Fruit fly (Drosophila melanogaster) ovary, adult (tissue): ENCODE measurements around the gene CG5758.

Experiments used
- CG17801 ChIP-seq: fragments of 200-800 bp; optimal IDR thresholded peaks from 2 replicates; lab custom pipeline; 2019; ENCODE audit warnings: missing biosample characterization, mild to moderate bottlenecking, missing genetic modification characterization, moderate library complexity; ENCODE audit not compliant: partially characterized antibody

Gene CG5758

dm6 chr2L:18134615-18135014 lies 14.8 kb downstream of the CG5758 start:
- TF ChIP-seq CG17801 (GFP tag; lab: Kevin White, UChicago) = no peak

- TF ChIP-seq CG17801 (GFP tag; lab: Kevin White, UChicago) = no peak
Measured at dm6 chr2L:18136427-18136857, 16.6 kb downstream of the CG5758 start.

dm6 chr2L:18137591-18138247 lies 17.9 kb downstream of the CG5758 start, which contains the start of gene kel:
kel (minus strand) TSS chr2L:18138083.
- peak; percentile 63 for TF ChIP-seq CG17801 (GFP tag; lab: Kevin White, UChicago)

dm6 chr2L:18140544-18140943 lies 20.7 kb downstream of the CG5758 start:
- TF ChIP-seq CG17801 (GFP tag; lab: Kevin White, UChicago) = no peak

- no peak for TF ChIP-seq CG17801 (GFP tag; lab: Kevin White, UChicago)
Measured at dm6 chr2L:18141471-18142345, 21.9 kb downstream of the CG5758 start.

dm6 chr2L:18143176-18143575 lies 23.4 kb downstream of the CG5758 start:
- TF ChIP-seq CG17801 (GFP tag; lab: Kevin White, UChicago) = no peak

- no peak for TF ChIP-seq CG17801 (GFP tag; lab: Kevin White, UChicago)
Measured at dm6 chr2L:18144268-18144834, 24.6 kb downstream of the CG5758 start.

dm6 chr2L:18145253-18145652 lies 25.5 kb downstream of the CG5758 start:
- TF ChIP-seq CG17801 (GFP tag; lab: Kevin White, UChicago) = no peak

dm6 chr2L:18145826-18146225 lies 26.0 kb downstream of the CG5758 start:
- TF ChIP-seq CG17801 (GFP tag; lab: Kevin White, UChicago) = no peak

dm6 chr2L:18146618-18147099 lies 26.9 kb downstream of the CG5758 start:
- TF ChIP-seq CG17801 (GFP tag; lab: Kevin White, UChicago) = no peak

- no peak for TF ChIP-seq CG17801 (GFP tag; lab: Kevin White, UChicago)
Measured at dm6 chr2L:18147511-18148072, 27.8 kb downstream of the CG5758 start.

dm6 chr2L:18148552-18149219 lies 28.9 kb downstream of the CG5758 start:
- peak; percentile 43 for TF ChIP-seq CG17801 (GFP tag; lab: Kevin White, UChicago)

dm6 chr2L:18149903-18150302 lies 30.1 kb downstream of the CG5758 start:
- no peak for TF ChIP-seq CG17801 (GFP tag; lab: Kevin White, UChicago)

dm6 chr2L:18150393-18151133 lies 30.8 kb downstream of the CG5758 start:
- no peak for TF ChIP-seq CG17801 (GFP tag; lab: Kevin White, UChicago)
